In genomic region chrII:7392052-7392694, ce11 we compare ENCODE assay signal across 4 worm cellular contexts.
A peak's percentile ranks its signal among the peaks of the same experiment; 100 is the strongest.
TF ChIP-seq lines count a peak whose summit lies in the region.

No protein-coding gene starts in this region.

TF ChIP-seq in whole organism, L1 larva, 84 proteins besides CTCF, POLR2A, EP300 and RAD21 (continued from another document and continues in another):
- no peak for TF ChIP-seq nhr-28 (tag; optimal IDR thresholded peaks at IDR 0.05; lab: Kevin White, UChicago)
- no peak for TF ChIP-seq unc-62 (GFP tag; optimal IDR thresholded peaks at IDR 0.05; lab: Kevin White, UChicago)
- TF ChIP-seq aly-2 (tag; optimal IDR thresholded peaks at IDR 0.05; lab: Kevin White, UChicago): no peak
- TF ChIP-seq sptf-1 (tag; optimal IDR thresholded peaks at IDR 0.05; lab: Kevin White, UChicago): no peak
- no peak for TF ChIP-seq alr-1 (tag; optimal IDR thresholded peaks at IDR 0.05; lab: Kevin White, UChicago; ENCODE audit: borderline replicate concordance)
- no peak for TF ChIP-seq pax-3 (tag; optimal IDR thresholded peaks at IDR 0.05; lab: Kevin White, UChicago)
- TF ChIP-seq nhr-90 (tag; optimal IDR thresholded peaks at IDR 0.05; lab: Kevin White, UChicago; ENCODE audit: poor library complexity): peak; percentile 33
- no peak for TF ChIP-seq efl-3 (GFP tag; optimal IDR thresholded peaks at IDR 0.05; lab: Kevin White, UChicago)
- TF ChIP-seq Y116A8C.19 (tag; optimal IDR thresholded peaks at IDR 0.05; lab: Kevin White, UChicago; ENCODE audit: borderline replicate concordance): no peak
- peak; percentile 50 to 76 (median 71) for TF ChIP-seq ceh-82 (tag; optimal IDR thresholded peaks at IDR 0.05; lab: Kevin White, UChicago)
- TF ChIP-seq ceh-8 (GFP tag; optimal IDR thresholded peaks at IDR 0.05; lab: Kevin White, UChicago): no peak
- TF ChIP-seq elt-2 (tag; optimal IDR thresholded peaks at IDR 0.05; lab: Kevin White, UChicago): no peak
- no peak for TF ChIP-seq tlp-1 (tag; optimal IDR thresholded peaks at IDR 0.05; lab: Kevin White, UChicago)
- no peak for TF ChIP-seq ets-5 (GFP tag; IDR thresholded peaks at IDR 0.05; lab: Robert Waterston, UW)
- no peak for TF ChIP-seq fos-1 (tag; optimal IDR thresholded peaks at IDR 0.05; lab: Kevin White, UChicago)
- TF ChIP-seq xbp-1 (tag; optimal IDR thresholded peaks at IDR 0.05; lab: Kevin White, UChicago): peak; percentile 53
- peak; percentile 53 for TF ChIP-seq nhr-237 (tag; optimal IDR thresholded peaks at IDR 0.05; lab: Kevin White, UChicago)
- no peak for TF ChIP-seq C04F5.9 (tag; optimal IDR thresholded peaks at IDR 0.05; lab: Kevin White, UChicago)
- TF ChIP-seq isw-1 (GFP tag; IDR thresholded peaks at IDR 0.05; lab: Robert Waterston, UW): peak; percentile 24; the same call in 1 of the 2 replicates
- peak; percentile 46 to 68 for TF ChIP-seq egl-27 (tag; optimal IDR thresholded peaks at IDR 0.05; lab: Kevin White, UChicago)
- peak; percentile 37 for TF ChIP-seq tbx-2 (tag; optimal IDR thresholded peaks at IDR 0.05; lab: Kevin White, UChicago)
- peak; percentile 75 for TF ChIP-seq zip-4 (GFP tag; optimal IDR thresholded peaks at IDR 0.05; lab: Kevin White, UChicago)
- no peak for TF ChIP-seq lin-15B (tag; optimal IDR thresholded peaks at IDR 0.05; lab: Kevin White, UChicago)
- no peak for TF ChIP-seq hpl-2 (GFP tag; optimal IDR thresholded peaks at IDR 0.05; lab: Kevin White, UChicago)
- no peak for TF ChIP-seq aha-1 (tag; optimal IDR thresholded peaks at IDR 0.05; lab: Kevin White, UChicago)
- TF ChIP-seq C34B4.2 (tag; optimal IDR thresholded peaks at IDR 0.05; lab: Kevin White, UChicago): no peak
- no peak for TF ChIP-seq jun-1 (tag; optimal IDR thresholded peaks at IDR 0.05; lab: Kevin White, UChicago)
- no peak for TF ChIP-seq lin-39 (tag; optimal IDR thresholded peaks at IDR 0.05; lab: Kevin White, UChicago)
- TF ChIP-seq lin-13 (GFP tag; optimal IDR thresholded peaks at IDR 0.05; lab: Kevin White, UChicago): no peak
- no peak for TF ChIP-seq nhr-11 (tag; optimal IDR thresholded peaks at IDR 0.05; lab: Kevin White, UChicago)
- peak; percentile 32; the same call in 1 of the 2 replicates for TF ChIP-seq nhr-19 (GFP tag; conservative IDR thresholded peaks at IDR 0.05; lab: Robert Waterston, UW)
- peak; percentile 34 to 44 for TF ChIP-seq lin-35 (GFP tag; optimal IDR thresholded peaks at IDR 0.05; lab: Kevin White, UChicago)
- no peak for TF ChIP-seq hlh-4 (tag; optimal IDR thresholded peaks at IDR 0.05; lab: Kevin White, UChicago)

TF ChIP-seq in whole organism, L2 larva, 48 proteins besides CTCF, POLR2A, EP300 and RAD21 (continued from another document):
- no peak for TF ChIP-seq Y55F3AM.14 (GFP tag; optimal IDR thresholded peaks at IDR 0.05; lab: Kevin White, UChicago)
- TF ChIP-seq unc-55 (GFP tag; optimal IDR thresholded peaks at IDR 0.05; lab: Kevin White, UChicago): no peak
- no peak for TF ChIP-seq nhr-12 (tag; optimal IDR thresholded peaks at IDR 0.05; lab: Kevin White, UChicago)
- no peak for TF ChIP-seq skn-1 (tag; optimal IDR thresholded peaks at IDR 0.05; lab: Kevin White, UChicago)
- no peak for TF ChIP-seq ceh-16 (tag; optimal IDR thresholded peaks at IDR 0.05; lab: Kevin White, UChicago)
- TF ChIP-seq dmd-4 (tag; optimal IDR thresholded peaks at IDR 0.05; lab: Kevin White, UChicago): no peak
- peak; percentile 63 for TF ChIP-seq crh-2 (tag; optimal IDR thresholded peaks at IDR 0.05; lab: Kevin White, UChicago)
- no peak for TF ChIP-seq nhr-237 (tag; optimal IDR thresholded peaks at IDR 0.05; lab: Kevin White, UChicago)
- TF ChIP-seq ZK546.5 (tag; optimal IDR thresholded peaks at IDR 0.05; lab: Kevin White, UChicago): no peak
- TF ChIP-seq ztf-4 (tag; optimal IDR thresholded peaks at IDR 0.05; lab: Kevin White, UChicago): no peak
- no peak for TF ChIP-seq aly-2 (tag; optimal IDR thresholded peaks at IDR 0.05; lab: Kevin White, UChicago)
- no peak for TF ChIP-seq nhr-11 (tag; optimal IDR thresholded peaks at IDR 0.05; lab: Kevin White, UChicago)
- no peak for TF ChIP-seq R02D3.7 (tag; optimal IDR thresholded peaks at IDR 0.05; lab: Kevin White, UChicago)
- peak; percentile 72 for TF ChIP-seq zag-1 (tag; optimal IDR thresholded peaks at IDR 0.05; lab: Kevin White, UChicago)
TF ChIP-seq in whole organism, L2 larva: peak in this region for 13.

TF ChIP-seq in whole organism, L4 larva, 104 proteins besides CTCF, POLR2A, EP300 and RAD21 (continued from another document):
- TF ChIP-seq hif-1 (tag; optimal IDR thresholded peaks at IDR 0.05; lab: Kevin White, UChicago) (peak in 1 of 2 experiments; percentile 48), ztf-7 (tag; optimal IDR thresholded peaks at IDR 0.05; lab: Kevin White, UChicago) (peak; percentile 50), T20F7.1 (GFP tag; optimal IDR thresholded peaks at IDR 0.05; lab: Kevin White, UChicago) (peak; percentile 17), unc-62 (GFP tag; optimal IDR thresholded peaks at IDR 0.05 in 1 of 2; lab: Kevin White, UChicago) (peak in 1 of 2 experiments; percentile 94), unc-62 (tag; optimal IDR thresholded peaks at IDR 0.05; lab: Kevin White, UChicago) (no peak), mdl-1 (tag; optimal IDR thresholded peaks at IDR 0.05; lab: Kevin White, UChicago) (peak; percentile 39 to 77), Y75B8A.6 (GFP tag; IDR thresholded peaks at IDR 0.05; lab: Robert Waterston, UW) (no peak), tra-1 (GFP tag; IDR thresholded peaks at IDR 0.05; lab: Robert Waterston, UW) (0 out of 2 replicates have a peak, but pooled peaks have one; percentile 42), nhr-48 (tag; optimal IDR thresholded peaks at IDR 0.05; lab: Kevin White, UChicago) (peak; percentile 81), ctbp-1 (GFP tag; IDR thresholded peaks at IDR 0.05; lab: Robert Waterston, UW) (peak; percentile 42; the same call in 1 of the 2 replicates), T26A8.4 (GFP tag; IDR thresholded peaks at IDR 0.05; lab: Robert Waterston, UW) (peak; percentile 62), mdt-29 (GFP tag; IDR thresholded peaks at IDR 0.05; lab: Robert Waterston, UW) (no peak), nhr-76 (tag; optimal IDR thresholded peaks at IDR 0.05; lab: Kevin White, UChicago) (no peak), Y5F2A.4 (GFP tag; optimal IDR thresholded peaks at IDR 0.05; lab: Kevin White, UChicago) (no peak), lin-38 (GFP tag; IDR thresholded peaks at IDR 0.05; lab: Robert Waterston, UW) (peak; percentile 29; the same call in 1 of the 2 replicates), mxl-2 (GFP tag; conservative IDR thresholded peaks at IDR 0.05; lab: Robert Waterston, UW) (no peak), nhr-28 (tag; optimal IDR thresholded peaks at IDR 0.05; lab: Kevin White, UChicago) (peak; percentile 78), hmg-1.1 (GFP tag; IDR thresholded peaks at IDR 0.05; lab: Robert Waterston, UW) (peak; percentile 77), vab-7 (GFP tag; IDR thresholded peaks at IDR 0.05; lab: Robert Waterston, UW) (no peak), cey-2 (tag; optimal IDR thresholded peaks at IDR 0.05; lab: Kevin White, UChicago; ENCODE audit: borderline replicate concordance, insufficient read depth) (no peak), pqm-1 (tag; optimal IDR thresholded peaks at IDR 0.05; lab: Kevin White, UChicago) (peak; percentile 71)

TF ChIP-seq in whole organism, young adult, 124 proteins besides CTCF, POLR2A, EP300 and RAD21 (continued from another document):
- TF ChIP-seq ztf-26 (tag; optimal IDR thresholded peaks at IDR 0.05; lab: Kevin White, UChicago): peak; percentile 25
- TF ChIP-seq ceh-27 (GFP tag; optimal IDR thresholded peaks at IDR 0.05; lab: Kevin White, UChicago): peak; percentile 61
- no peak for TF ChIP-seq let-526 (GFP tag; IDR thresholded peaks at IDR 0.05; lab: Robert Waterston, UW)
- no peak for TF ChIP-seq ztf-25 (GFP tag; IDR thresholded peaks at IDR 0.05; lab: Robert Waterston, UW)
- TF ChIP-seq C17E4.6 (GFP tag; IDR thresholded peaks at IDR 0.05; lab: Robert Waterston, UW): no peak
- TF ChIP-seq F57C9.4 (tag; optimal IDR thresholded peaks at IDR 0.05; lab: Kevin White, UChicago): no peak
- TF ChIP-seq aptf-2 (GFP tag; conservative IDR thresholded peaks at IDR 0.05; lab: Robert Waterston, UW): no peak
- peak; percentile 36 for TF ChIP-seq snpc-4 (GFP tag; optimal IDR thresholded peaks at IDR 0.05; lab: Kevin White, UChicago)
- TF ChIP-seq snpc-4 (tag; optimal IDR thresholded peaks at IDR 0.05; lab: Kevin White, UChicago): peak in 1 of 4 experiments; percentile 24
- TF ChIP-seq lir-1 (GFP tag; conservative IDR thresholded peaks at IDR 0.05; lab: Robert Waterston, UW): no peak
- TF ChIP-seq madf-6 (GFP tag; IDR thresholded peaks at IDR 0.05; lab: Robert Waterston, UW): no peak
- peak; percentile 86 for TF ChIP-seq nhr-80 (tag; optimal IDR thresholded peaks at IDR 0.05; lab: Kevin White, UChicago)
- no peak for TF ChIP-seq C06A6.2 (GFP tag; conservative IDR thresholded peaks at IDR 0.05; lab: Robert Waterston, UW)
- no peak for TF ChIP-seq nfya-2 (GFP tag; IDR thresholded peaks at IDR 0.05; lab: Robert Waterston, UW)
